Fruit fly (Drosophila melanogaster) whole organism, embryonic: Measurements from ENCODE around the gene mtsh.
A peak's percentile ranks its signal among the peaks of the same experiment; 100 is the strongest.

Experiments used
- Atf6 ChIP-seq: fragments of 200-800 bp; sonication (Bioruptor generic); IDR thresholded peaks from 2 replicates; pipeline ENCODE4 v1.3.6; 2022; ENCODE audit warnings: missing biosample characterization, missing genetic modification characterization
- Blimp-1 ChIP-seq: fragments of 200-800 bp; sonication (Bioruptor generic); optimal IDR thresholded peaks from 3 replicates; lab custom pipeline; 2018; ENCODE audit warnings: missing biosample characterization, missing genetic modification characterization, mild to moderate bottlenecking, moderate library complexity, missing genetic modification reagents
- CG10543 ChIP-seq: fragments of 200-800 bp; sonication (Bioruptor generic); optimal IDR thresholded peaks from 3 replicates; lab custom pipeline; 2017; ENCODE audit warnings: missing biosample characterization, mild to moderate bottlenecking, missing genetic modification characterization, moderate library complexity
- CG12391 ChIP-seq: fragments of 200-800 bp; sonication (Bioruptor generic); optimal IDR thresholded peaks from 3 replicates; lab custom pipeline; 2018; ENCODE audit warnings: missing biosample characterization, mild to moderate bottlenecking, missing genetic modification characterization, moderate library complexity
- CG12769 ChIP-seq: fragments of 200-800 bp; sonication (Bioruptor generic); optimal IDR thresholded peaks from 2 replicates; lab custom pipeline; 2019; ENCODE audit warnings: missing biosample characterization, mild to moderate bottlenecking, missing genetic modification characterization, moderate library complexity
- CG13296 ChIP-seq: fragments of 200-800 bp; sonication (Bioruptor generic); optimal IDR thresholded peaks from 3 replicates; lab custom pipeline; 2018; ENCODE audit warnings: missing biosample characterization, mild to moderate bottlenecking, missing genetic modification characterization
- CG13624 ChIP-seq: fragments of 200-800 bp; sonication (Bioruptor generic); optimal IDR thresholded peaks from 2 replicates; lab custom pipeline; 2016; ENCODE audit warnings: missing biosample characterization, missing genetic modification characterization
- CG14441 ChIP-seq: fragments of 200-800 bp; sonication (Bioruptor generic); IDR thresholded peaks from 2 replicates; pipeline ENCODE4 v1.3.6; 2022; ENCODE audit warnings: missing biosample characterization, missing genetic modification characterization
- CG17802 ChIP-seq: fragments of 200-800 bp; sonication (Bioruptor generic); optimal IDR thresholded peaks from 2 replicates; lab custom pipeline; 2018; ENCODE audit warnings: missing biosample characterization, mild to moderate bottlenecking, missing genetic modification characterization, moderate library complexity
- CG18011 ChIP-seq: fragments of 200-800 bp; sonication (Bioruptor generic); optimal IDR thresholded peaks from 2 replicates; lab custom pipeline; 2017; ENCODE audit warnings: missing biosample characterization, missing genetic modification characterization, mild to moderate bottlenecking, moderate library complexity, missing genotype
- CG18599 ChIP-seq: fragments of 200-800 bp; sonication (Bioruptor generic); optimal IDR thresholded peaks from 3 replicates; lab custom pipeline; 2017; ENCODE audit warnings: missing biosample characterization, missing genetic modification characterization, mild to moderate bottlenecking, moderate library complexity, missing genetic modification reagents
- CG31224 ChIP-seq: fragments of 200-800 bp; sonication (Bioruptor generic); IDR thresholded peaks from 2 replicates; pipeline ENCODE4 v1.3.6; 2022; ENCODE audit warnings: missing biosample characterization, missing genetic modification characterization
- CG32532 ChIP-seq: fragments of 200-800 bp; sonication (Bioruptor generic); IDR thresholded peaks from 2 replicates; pipeline ENCODE4 v1.3.6; 2022; ENCODE audit warnings: missing biosample characterization, missing genetic modification characterization
- CG3407 ChIP-seq: fragments of 200-800 bp; sonication (Bioruptor generic); optimal IDR thresholded peaks from 2 replicates; lab custom pipeline; 2018; ENCODE audit warnings: missing biosample characterization, mild to moderate bottlenecking, missing genetic modification characterization
- CG3838 ChIP-seq: fragments of 200-800 bp; sonication (Bioruptor generic); optimal IDR thresholded peaks from 3 replicates; lab custom pipeline; 2016; ENCODE audit warnings: missing biosample characterization, missing genetic modification characterization
- CG7839 ChIP-seq: fragments of 200-800 bp; sonication (Bioruptor generic); optimal IDR thresholded peaks from 3 replicates; lab custom pipeline; 2018; ENCODE audit warnings: missing biosample characterization, mild to moderate bottlenecking, missing genetic modification characterization, moderate library complexity
- CG8359 ChIP-seq: fragments of 200-800 bp; sonication (Bioruptor generic); optimal IDR thresholded peaks from 2 replicates; lab custom pipeline; 2017; ENCODE audit warnings: missing biosample characterization, mild to moderate bottlenecking, missing genetic modification characterization, borderline replicate concordance
- CG8944 ChIP-seq: fragments of 200-800 bp; sonication (Bioruptor generic); optimal IDR thresholded peaks from 3 replicates; lab custom pipeline; 2016; ENCODE audit warnings: missing biosample characterization, missing genetic modification characterization
- CG9797 ChIP-seq: fragments of 200-800 bp; sonication (Bioruptor generic); optimal IDR thresholded peaks from 3 replicates; lab custom pipeline; 2018; ENCODE audit warnings: missing biosample characterization, mild to moderate bottlenecking, missing genetic modification characterization
- D ChIP-seq, 2 experiments: fragments of 200-800 bp in 1 of 2; fragments of >200 bp in 1 of 2; sonication (Bioruptor generic) in 1 of 2; optimal IDR thresholded peaks; 2 replicates in 1 of 2; 3 replicates in 1 of 2; lab custom pipeline; 2017; ENCODE audit warnings: mild to moderate bottlenecking in 1 of 2, missing biosample characterization in 1 of 2, missing genetic modification characterization in 1 of 2, missing genetic modification reagents in 1 of 2
- Dll ChIP-seq: fragments of 200-800 bp; sonication (Bioruptor generic); IDR thresholded peaks from 4 replicates; pipeline ENCODE4 v1.3.6; 2022; ENCODE audit warnings: missing biosample characterization, missing genetic modification characterization; ENCODE audit not compliant: partially characterized antibody
- Fer3 ChIP-seq: fragments of 200-800 bp; sonication (Bioruptor generic); optimal IDR thresholded peaks from 2 replicates; lab custom pipeline; 2018; ENCODE audit warnings: missing biosample characterization, mild to moderate bottlenecking, missing genetic modification characterization, moderate library complexity
- MESR4 ChIP-seq: fragments of 200-800 bp; sonication (Bioruptor generic); optimal IDR thresholded peaks from 2 replicates; lab custom pipeline; 2018; ENCODE audit warnings: missing biosample characterization, mild to moderate bottlenecking, missing genetic modification characterization, moderate library complexity
- Myb ChIP-seq: fragments of 200-800 bp; sonication (Bioruptor generic); optimal IDR thresholded peaks from 2 replicates; lab custom pipeline; 2016; ENCODE audit warnings: missing biosample characterization, missing genetic modification characterization
- PHDP ChIP-seq: fragments of 200-800 bp; sonication (Bioruptor generic); optimal IDR thresholded peaks from 3 replicates; lab custom pipeline; 2018; ENCODE audit warnings: missing biosample characterization, mild to moderate bottlenecking, missing genetic modification characterization, moderate library complexity
- Pdp1 ChIP-seq, 2 experiments: fragments of 200-800 bp; sonication (Bioruptor generic); optimal IDR thresholded peaks; 3 replicates each; lab custom pipeline; 2016; ENCODE audit warnings: missing biosample characterization in 2 of 2, missing genetic modification characterization in 2 of 2, mild to moderate bottlenecking in 1 of 2, moderate library complexity in 1 of 2
- Rfx ChIP-seq: fragments of 200-800 bp; sonication (Bioruptor generic); IDR thresholded peaks from 2 replicates; pipeline ENCODE4 v1.3.6; 2022; ENCODE audit warnings: missing biosample characterization, missing genetic modification characterization
- Sox100B ChIP-seq: fragments of 200-800 bp; sonication (Bioruptor generic); optimal IDR thresholded peaks from 3 replicates; lab custom pipeline; 2018; ENCODE audit warnings: missing biosample characterization, mild to moderate bottlenecking, missing genetic modification characterization
- Taf1 ChIP-seq: fragments of 200-800 bp; sonication (Bioruptor generic); IDR thresholded peaks from 2 replicates; pipeline ENCODE4 v1.3.6; 2022; ENCODE audit warnings: missing biosample characterization, missing genetic modification characterization
- cato ChIP-seq: fragments of 200-800 bp; sonication (Bioruptor generic); optimal IDR thresholded peaks from 2 replicates; lab custom pipeline; 2016; ENCODE audit warnings: missing biosample characterization, missing genetic modification characterization, borderline replicate concordance
- chif ChIP-seq, 2 experiments: fragments of 200-800 bp; sonication (Bioruptor generic); optimal IDR thresholded peaks; 3 replicates each; lab custom pipeline; 2016; ENCODE audit warnings: missing biosample characterization in 2 of 2, missing genetic modification characterization in 2 of 2
- ci ChIP-seq: fragments of 200-800 bp; sonication (Bioruptor generic); IDR thresholded peaks from 3 replicates; pipeline ENCODE4 v1.3.6; 2022; ENCODE audit warnings: missing biosample characterization, missing genetic modification characterization
- dimm ChIP-seq: fragments of 200-800 bp; sonication (Bioruptor generic); IDR thresholded peaks from 2 replicates; pipeline ENCODE4 v1.3.6; 2022; ENCODE audit warnings: missing biosample characterization, missing genetic modification characterization
- dmrt11E ChIP-seq: fragments of 200-800 bp; sonication (Bioruptor generic); optimal IDR thresholded peaks from 3 replicates; lab custom pipeline; 2018; ENCODE audit warnings: missing biosample characterization, mild to moderate bottlenecking, missing genetic modification characterization, moderate library complexity
- hbn ChIP-seq: fragments of 200-800 bp; sonication (Bioruptor generic); IDR thresholded peaks from 2 replicates; pipeline ENCODE4 v1.3.6; 2022; ENCODE audit warnings: missing biosample characterization, missing genetic modification characterization; ENCODE audit not compliant: partially characterized antibody
- her ChIP-seq: fragments of 200-800 bp; sonication (Bioruptor generic); optimal IDR thresholded peaks from 2 replicates; lab custom pipeline; 2016; ENCODE audit warnings: missing biosample characterization, missing genetic modification characterization
- ind ChIP-seq: fragments of 200-800 bp; sonication (Bioruptor generic); optimal IDR thresholded peaks from 3 replicates; lab custom pipeline; 2016; ENCODE audit warnings: missing biosample characterization, missing genetic modification characterization
- klu ChIP-seq: fragments of 200-800 bp; sonication (Bioruptor generic); IDR thresholded peaks from 2 replicates; pipeline ENCODE4 v1.3.6; 2022; ENCODE audit warnings: missing biosample characterization, missing genetic modification characterization
- lola ChIP-seq, 3 experiments: fragments of >200 bp in 2 of 3; fragments of 200-800 bp in 1 of 3; sonication (Bioruptor generic) in 1 of 3; optimal IDR thresholded peaks; 2 replicates each; lab custom pipeline; 2017 to 2019; ENCODE audit warnings: missing biosample characterization in 3 of 3, missing genetic modification characterization in 3 of 3, mild to moderate bottlenecking in 1 of 3, moderate library complexity in 1 of 3
- lov ChIP-seq, 2 experiments: fragments of 200-800 bp in 1 of 2; fragments of >200 bp in 1 of 2; sonication (Bioruptor generic) in 1 of 2; IDR thresholded peaks in 1 of 2; optimal IDR thresholded peaks in 1 of 2; 2 replicates in 1 of 2; 3 replicates in 1 of 2; pipeline versions ENCODE4 v1.3.6 to Lab custom; 2017 to 2022; ENCODE audit warnings: missing biosample characterization in 1 of 2, missing genetic modification characterization in 1 of 2
- luna ChIP-seq: fragments of 200-800 bp; sonication (Bioruptor generic); optimal IDR thresholded peaks from 2 replicates; lab custom pipeline; 2016; ENCODE audit warnings: missing biosample characterization, missing genetic modification characterization
- pros ChIP-seq: fragments of 200-800 bp; sonication (Bioruptor generic); optimal IDR thresholded peaks from 3 replicates; lab custom pipeline; 2019; ENCODE audit warnings: missing biosample characterization, mild to moderate bottlenecking, missing genetic modification characterization, moderate library complexity
- sens ChIP-seq: fragments of 200-800 bp; sonication (Bioruptor generic); peaks from one replicate; lab custom pipeline; 2016; ENCODE audit warnings: missing biosample characterization, missing genetic modification characterization
- sna ChIP-seq: fragments of 200-800 bp; sonication (Bioruptor generic); IDR thresholded peaks from 2 replicates; pipeline ENCODE4 v1.3.6; 2022; ENCODE audit warnings: missing biosample characterization, missing genetic modification characterization; ENCODE audit not compliant: partially characterized antibody
- sr ChIP-seq: fragments of 200-800 bp; sonication (Bioruptor generic); IDR thresholded peaks from 3 replicates; pipeline ENCODE4 v1.3.6; 2022; ENCODE audit warnings: missing biosample characterization, missing genetic modification characterization
- stwl ChIP-seq: fragments of 200-800 bp; sonication (Bioruptor generic); optimal IDR thresholded peaks from 3 replicates; lab custom pipeline; 2018; ENCODE audit warnings: missing biosample characterization, mild to moderate bottlenecking, missing genetic modification characterization, moderate library complexity
- toy ChIP-seq: fragments of 200-800 bp; sonication (Bioruptor generic); IDR thresholded peaks from 2 replicates; pipeline ENCODE4 v1.3.6; 2022; ENCODE audit warnings: missing biosample characterization, missing genetic modification characterization
- unc-4 ChIP-seq: fragments of 200-800 bp; sonication (Bioruptor generic); IDR thresholded peaks from 2 replicates; pipeline ENCODE4 v1.3.6; 2022; ENCODE audit warnings: missing biosample characterization, missing genetic modification characterization; ENCODE audit not compliant: partially characterized antibody

The mtsh gene

DNA sequence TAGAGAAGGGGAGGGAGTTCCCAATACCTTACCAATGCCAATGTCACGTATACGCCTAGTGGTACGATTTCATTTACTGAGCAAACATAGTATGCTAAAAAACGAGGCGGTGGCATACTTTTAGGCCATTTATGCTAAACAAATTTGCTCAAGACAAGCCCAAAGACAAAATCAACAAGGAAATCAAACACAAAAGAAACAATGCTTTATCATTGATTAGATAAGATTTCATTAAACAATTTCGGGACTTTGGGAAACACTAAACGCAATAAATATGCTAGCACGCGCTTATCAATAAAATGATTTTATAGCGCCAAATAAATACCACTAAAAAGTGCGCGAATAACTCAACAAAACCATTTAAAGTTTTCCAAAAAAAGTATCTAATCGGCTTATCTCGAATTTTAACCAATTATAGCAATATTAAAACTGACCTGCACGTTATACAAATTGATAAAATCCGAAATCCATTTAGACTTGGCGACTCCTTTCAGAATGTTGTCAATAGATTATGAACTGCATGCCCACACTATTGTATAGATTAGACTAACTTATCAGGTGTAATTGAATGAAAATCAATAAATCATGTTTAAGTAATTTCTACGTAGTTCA, 31.0 kb upstream of the mtsh start (continued):
- TF ChIP-seq CG3838 (GFP tag; lab: Kevin White, UChicago) (no peak), toy (GFP tag; lab: Robert Waterston, UW) (no peak), Myb (GFP tag; lab: Kevin White, UChicago) (no peak), CG18011 (GFP tag; lab: Kevin White, UChicago) (peak; percentile 17), Pdp1 (GFP tag; optimal IDR thresholded peaks at IDR 0.05; lab: Kevin White, UChicago) (no peak), CG3407 (GFP tag; lab: Kevin White, UChicago) (peak; percentile 32), PHDP (tag; lab: Kevin White, UChicago) (peak; percentile 69), chif (GFP tag; optimal IDR thresholded peaks at IDR 0.05; lab: Kevin White, UChicago) (peak in 1 of 2 experiments; percentile 11), CG18599 (peak; percentile 62), dmrt11E (tag; lab: Kevin White, UChicago) (no peak), luna (GFP tag; lab: Kevin White, UChicago) (peak; percentile 35), CG13624 (no peak), lola (GFP tag; optimal IDR thresholded peaks at IDR 0.05; lab: Kevin White, UChicago) (no peak), unc-4 (GFP tag; lab: Robert Waterston, UW) (no peak), CG8944 (GFP tag; lab: Kevin White, UChicago) (no peak), Dll (GFP tag; lab: Robert Waterston, UW) (no peak), sr (no peak), klu (GFP tag; lab: Robert Waterston, UW) (no peak), sna (GFP tag; lab: Robert Waterston, UW) (no peak), CG13296 (GFP tag; lab: Kevin White, UChicago) (peak; percentile 74), Blimp-1 (GFP tag; lab: Kevin White, UChicago) (no peak), CG12391 (tag; lab: Kevin White, UChicago) (peak; percentile 21), Fer3 (peak; percentile 54), Taf1 (GFP tag; lab: Robert Waterston, UW) (no peak), CG12769 (tag; lab: Kevin White, UChicago) (peak; percentile 65), pros (GFP tag; lab: Kevin White, UChicago) (no peak), Rfx (no peak; the same call in 1 of the 2 replicates), stwl (tag; lab: Kevin White, UChicago) (no peak), MESR4 (GFP tag; lab: Kevin White, UChicago) (no peak), CG31224 (no peak), CG32532 (GFP tag; lab: Robert Waterston, UW) (no peak), hbn (GFP tag; lab: Robert Waterston, UW) (no peak), CG7839 (tag; lab: Kevin White, UChicago) (peak; percentile 27), ind (GFP tag; lab: Kevin White, UChicago) (no peak), D (optimal IDR thresholded peaks at IDR 0.05; lab: Kevin White, UChicago) (no peak), D (GFP tag; optimal IDR thresholded peaks at IDR 0.05; lab: Kevin White, UChicago) (no peak), CG17802 (tag; lab: Kevin White, UChicago) (no peak), CG14441 (GFP tag; lab: Robert Waterston, UW) (no peak), CG9797 (no peak), lov (optimal IDR thresholded peaks at IDR 0.05; lab: Kevin White, UChicago) (no peak), lov (GFP tag; IDR thresholded peaks at IDR 0.05; lab: Robert Waterston, UW) (no peak), CG10543 (peak; percentile 51), cato (GFP tag; lab: Kevin White, UChicago) (no peak), Sox100B (GFP tag; lab: Kevin White, UChicago) (peak; percentile 8), ci (GFP tag; lab: Robert Waterston, UW) (no peak; the same call in 2 of the 3 replicates), her (GFP tag; lab: Kevin White, UChicago) (peak; percentile 28), sens (GFP tag; lab: Kevin White, UChicago) (peak; percentile 55), dimm (GFP tag; lab: Robert Waterston, UW) (no peak), Atf6 (GFP tag; lab: Robert Waterston, UW) (peak; percentile 76), CG8359 (GFP tag; lab: Kevin White, UChicago) (no peak)
